Worm (Caenorhabditis elegans) whole organism, dauer: ENCODE results near the gene F54F2.14.

Experiments used
- unc-62 ChIP-seq: sonication (generic microtip); optimal IDR thresholded peaks from 2 replicates; lab custom pipeline; 2017; ENCODE audit warnings: missing biosample characterization, missing genetic modification reagents, missing genetic modification characterization

F54F2.14 gene

ce11 chrIII:8767889-8768361, 23.4 kb upstream of the F54F2.14 start, which contains the start of gene mtss-1:
mtss-1 (plus strand) TSS chrIII:8768311.
- TF ChIP-seq unc-62 (GFP tag; lab: Kevin White, UChicago) = no peak

DNA sequence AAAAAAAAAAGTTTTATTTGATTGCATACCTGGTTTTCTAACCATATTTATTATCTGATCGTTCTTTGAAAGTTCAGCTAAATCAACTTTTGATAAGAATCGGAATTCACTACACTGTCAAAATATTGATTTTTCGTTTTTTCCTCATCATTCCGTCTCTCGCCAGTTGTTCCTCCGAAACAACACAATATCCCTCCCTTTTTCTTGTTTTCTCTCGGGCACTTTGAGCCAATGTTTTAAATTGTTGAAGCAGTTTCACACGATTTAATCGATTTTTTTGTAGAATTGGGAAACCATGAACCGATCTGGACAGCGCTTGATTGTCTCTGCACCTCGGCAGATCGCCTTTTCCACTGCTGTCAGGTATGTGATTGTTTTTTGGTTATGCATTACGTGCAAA, 22.1 kb upstream of the F54F2.14 start, which contains the start of gene K02D10.1:
Gene K02D10.1 (plus strand): TSS at position 284 of the 400 bp plus-strand sequence.
- no peak for TF ChIP-seq unc-62 (GFP tag; lab: Kevin White, UChicago)

- no peak for TF ChIP-seq unc-62 (GFP tag; lab: Kevin White, UChicago)
These were observed 21.1 kb upstream of the F54F2.14 start for ce11 chrIII:8770243-8770642.

DNA sequence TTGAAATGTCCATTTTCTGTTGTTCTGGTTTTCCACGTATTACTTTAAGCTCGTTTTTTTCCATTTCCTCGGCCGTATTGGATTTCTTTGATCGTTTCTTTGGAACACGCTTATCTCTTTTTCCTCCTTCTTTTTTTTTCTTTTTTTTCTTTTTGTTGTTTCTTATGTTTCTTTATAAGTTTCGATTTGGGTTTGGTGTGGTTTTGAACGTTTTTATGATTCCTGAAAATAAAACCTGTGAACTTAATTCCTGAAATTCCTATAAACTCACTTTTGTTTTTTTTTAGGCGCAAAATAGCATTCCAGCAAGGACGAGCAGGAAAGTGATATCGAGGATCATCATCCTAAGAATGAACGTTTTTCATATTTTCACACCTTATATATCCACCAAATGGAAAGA, 20.2 kb upstream of the F54F2.14 start, which contains the start of gene K02D10.2:
Gene K02D10.2 (minus strand): TSS at position 101 of the 400 bp plus-strand sequence.
- no peak for TF ChIP-seq unc-62 (GFP tag; lab: Kevin White, UChicago)

- TF ChIP-seq unc-62 (GFP tag; lab: Kevin White, UChicago) = no peak
These were observed 19.5 kb upstream of the F54F2.14 start, which contains the start of gene K02D10.3 for ce11 chrIII:8771851-8772250. K02D10.3 (minus strand) TSS chrIII:8771951.

- no peak for TF ChIP-seq unc-62 (GFP tag; lab: Kevin White, UChicago)
These were observed 18.8 kb upstream of the F54F2.14 start for ce11 chrIII:8772428-8773027.

DNA sequence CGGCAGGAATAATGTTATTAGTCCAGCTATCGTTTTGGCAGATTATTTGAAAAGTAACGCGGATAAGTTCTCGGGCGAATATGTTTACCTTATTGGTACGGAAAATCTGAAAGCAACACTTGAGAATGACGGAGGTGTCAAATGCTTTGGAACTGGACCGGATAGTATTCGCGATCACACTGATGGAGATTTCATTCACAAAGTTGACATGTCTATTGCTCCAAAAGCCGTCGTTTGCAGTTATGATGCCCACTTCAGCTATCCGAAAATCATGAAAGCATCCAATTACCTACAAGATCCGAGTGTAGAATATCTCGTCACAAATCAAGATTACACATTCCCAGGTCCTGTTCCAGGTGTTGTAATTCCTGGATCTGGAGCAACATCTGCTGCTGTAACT, 18.0 kb upstream of the F54F2.14 start:
- TF ChIP-seq unc-62 (GFP tag; lab: Kevin White, UChicago) = no peak

DNA sequence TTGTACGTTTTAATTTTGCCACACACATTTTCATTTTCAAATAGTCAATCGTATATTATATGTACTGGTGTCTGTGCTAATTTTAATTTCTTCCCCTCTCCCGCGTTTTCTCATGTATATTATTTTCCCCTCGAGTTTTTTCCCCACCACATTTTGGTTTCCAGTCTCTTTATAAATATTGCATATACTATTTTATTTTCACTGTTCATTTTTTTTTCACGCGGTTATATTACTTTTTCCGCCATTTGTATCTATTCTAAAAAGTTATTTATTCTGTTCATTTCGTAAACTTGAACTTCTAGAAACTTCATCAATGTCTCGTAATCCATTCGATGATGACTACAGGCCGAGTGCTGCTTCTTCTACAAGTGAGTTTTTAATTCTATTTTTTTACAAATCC, 15.4 kb upstream of the F54F2.14 start, which contains the start of gene snap-29:
Gene snap-29 (plus strand): TSS at position 301 of the 400 bp plus-strand sequence.
- no peak for TF ChIP-seq unc-62 (GFP tag; lab: Kevin White, UChicago)

DNA sequence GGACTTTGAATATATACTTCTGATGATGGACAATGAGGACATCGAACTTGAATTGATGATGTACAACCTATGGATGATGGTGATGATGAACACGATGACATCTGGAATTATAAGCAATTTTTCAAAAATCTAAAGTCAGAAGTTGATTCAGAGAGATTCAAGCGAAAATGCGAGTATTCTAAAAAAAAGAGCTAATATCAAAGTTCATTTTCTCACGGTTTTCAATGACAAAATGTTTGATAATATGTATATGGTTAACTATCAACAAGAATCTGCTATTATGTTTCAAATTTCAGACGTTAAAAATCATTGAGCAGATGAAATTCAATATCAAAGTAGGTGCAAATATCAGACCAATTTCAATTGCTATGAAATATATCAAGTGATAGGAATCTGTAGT, 11.4 kb upstream of the F54F2.14 start, which contains the start of gene K02D10.4:
Gene K02D10.4 (minus strand): TSS at position 101 of the 400 bp plus-strand sequence.
- no peak for TF ChIP-seq unc-62 (GFP tag; lab: Kevin White, UChicago)

- TF ChIP-seq unc-62 (GFP tag; lab: Kevin White, UChicago) = no peak
These were observed 10.9 kb upstream of the F54F2.14 start for ce11 chrIII:8780473-8780872.

- no peak for TF ChIP-seq unc-62 (GFP tag; lab: Kevin White, UChicago)
These were observed 9.3 kb upstream of the F54F2.14 start for ce11 chrIII:8782080-8782479.

ce11 chrIII:8782744-8783143, 8.6 kb upstream of the F54F2.14 start:
- TF ChIP-seq unc-62 (GFP tag; lab: Kevin White, UChicago) = no peak

DNA sequence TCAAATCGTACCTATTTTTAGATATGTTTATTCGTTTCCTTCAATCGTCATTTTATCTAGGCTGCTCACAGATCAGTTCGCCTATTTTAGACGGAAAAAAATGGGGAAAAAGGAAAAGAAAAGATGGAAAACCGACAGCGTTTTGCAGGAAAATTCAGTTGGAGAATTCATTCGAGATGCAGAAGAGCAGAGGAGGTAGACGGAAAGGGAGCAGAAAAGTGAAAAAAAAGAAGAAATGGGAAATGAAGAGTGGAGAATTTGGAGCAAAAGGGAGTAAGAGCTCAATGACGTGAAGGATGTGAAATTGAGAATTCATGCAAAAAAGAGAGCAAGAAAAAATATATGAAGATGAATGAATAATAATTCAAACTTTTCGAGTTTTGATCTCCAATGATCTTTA, 6.8 kb upstream of the F54F2.14 start:
- no peak for TF ChIP-seq unc-62 (GFP tag; lab: Kevin White, UChicago)

DNA sequence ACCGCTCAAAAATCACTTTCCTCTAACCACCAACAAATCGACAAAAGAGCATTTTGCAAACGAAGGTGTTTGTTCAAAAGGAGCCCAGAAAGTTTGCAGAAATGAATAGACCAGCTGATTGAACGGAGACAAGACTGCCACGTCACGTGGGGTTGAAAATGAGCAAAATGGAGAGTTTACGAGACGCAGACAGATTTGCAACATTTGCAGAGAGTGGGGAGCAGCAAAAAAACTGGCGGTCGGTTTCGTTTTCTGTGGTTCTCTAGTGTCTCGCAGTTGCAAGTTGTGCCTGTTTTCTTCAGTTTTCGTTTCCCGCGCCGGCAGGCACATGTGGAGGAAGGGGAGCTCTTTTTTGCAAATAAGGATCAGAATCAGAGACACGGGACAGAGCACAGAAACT, 5.9 kb upstream of the F54F2.14 start:
- no peak for TF ChIP-seq unc-62 (GFP tag; lab: Kevin White, UChicago)

DNA sequence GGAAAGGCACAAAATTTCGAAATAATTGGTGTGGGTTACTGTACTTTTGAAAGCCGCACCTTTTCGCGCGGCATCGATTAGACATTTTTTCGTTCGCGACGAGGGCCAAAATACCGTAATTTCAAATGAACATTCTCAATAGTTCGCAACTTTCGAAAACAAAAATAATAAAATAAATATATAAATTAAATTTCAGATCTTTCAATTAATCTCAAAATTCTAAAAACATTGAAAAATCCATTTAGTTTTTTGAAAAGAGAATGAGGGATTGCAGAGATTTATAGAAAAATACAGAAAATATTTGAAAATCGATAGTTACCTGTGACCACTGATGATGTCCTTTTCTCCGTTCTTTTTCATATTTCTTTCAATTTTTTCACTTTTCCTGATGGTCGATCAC, 5.3 kb upstream of the F54F2.14 start, which contains the start of gene K02D10.8:
Gene K02D10.8 (plus strand): TSS at position 301 of the 400 bp plus-strand sequence.
- no peak for TF ChIP-seq unc-62 (GFP tag; lab: Kevin White, UChicago)

DNA sequence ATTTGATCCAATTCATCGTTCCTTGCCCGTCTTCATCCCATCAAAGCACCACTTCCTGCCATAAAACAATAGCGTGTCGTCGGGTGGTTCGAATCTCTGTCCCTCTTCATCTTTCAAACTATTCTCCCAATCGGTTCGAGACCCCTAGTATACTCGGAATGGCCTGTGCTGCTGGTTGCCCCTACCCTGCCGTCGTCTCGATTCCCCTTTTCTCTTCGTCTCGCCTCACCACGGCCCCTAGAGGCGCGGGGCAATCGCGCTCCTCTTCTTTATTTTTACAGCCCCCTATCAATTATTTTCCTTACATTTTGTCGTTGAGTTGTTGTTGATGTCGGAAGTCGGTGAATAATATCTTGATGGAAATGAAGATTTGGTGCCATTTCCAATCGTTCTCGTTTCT, 2.7 kb upstream of the F54F2.14 start:
- no peak for TF ChIP-seq unc-62 (GFP tag; lab: Kevin White, UChicago)

DNA sequence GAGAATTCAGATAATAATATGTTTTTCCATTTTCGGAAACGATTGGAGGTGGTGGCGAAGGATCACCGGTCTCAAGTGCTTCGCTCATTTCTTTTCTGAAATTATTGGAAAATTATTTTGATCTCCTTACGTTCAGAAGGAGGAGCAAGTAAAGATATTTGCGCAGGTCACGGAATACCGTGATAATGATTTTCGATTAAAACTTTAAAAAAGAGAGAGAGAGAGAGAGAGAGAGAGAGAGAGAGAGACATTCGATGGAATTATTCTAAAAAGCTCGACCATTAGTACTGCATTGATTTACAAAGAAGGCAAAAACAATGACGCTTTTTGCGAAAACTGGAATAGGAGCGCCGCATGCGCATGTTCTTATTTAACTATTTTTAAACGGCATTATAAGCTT, 905 bp downstream of the F54F2.14 start, which contains the start of gene ztf-1:
Gene ztf-1 (minus strand): TSS at position 101 of the 400 bp plus-strand sequence.
- no peak for TF ChIP-seq unc-62 (GFP tag; lab: Kevin White, UChicago)
